Worm (Caenorhabditis elegans) whole organism, L4 larva: ENCODE data around the gene unk-1.

ENCODE experiments used
- D1046.2 ChIP-seq: fragments of 200-800 bp; sonication (Bioruptor generic); IDR thresholded peaks from 2 replicates; pipeline ENCODE4 v1.3.6; 2022; ENCODE audit warnings: missing genetic modification characterization, missing compliant biosample characterization
- F10B5.3 ChIP-seq: sonication (generic microtip); optimal IDR thresholded peaks from 2 replicates; lab custom pipeline; 2016; ENCODE audit warnings: mild to moderate bottlenecking, missing genetic modification characterization, missing compliant biosample characterization
- F26F4.8 ChIP-seq: fragments of 200-800 bp; sonication (Bioruptor generic); conservative IDR thresholded peaks from 2 replicates; pipeline ENCODE4 v1.3.6; 2022; ENCODE audit warnings: missing genetic modification characterization, missing compliant biosample characterization
- F37D6.2 ChIP-seq: sonication (generic microtip); optimal IDR thresholded peaks from 2 replicates; lab custom pipeline; 2016; ENCODE audit warnings: mild to moderate bottlenecking, missing genetic modification characterization, missing compliant biosample characterization
- F44E2.7 ChIP-seq: fragments of 200-800 bp; sonication (Bioruptor generic); IDR thresholded peaks from 2 replicates; pipeline ENCODE4 v2.1.2; 2022; ENCODE audit warnings: missing genetic modification characterization, missing compliant biosample characterization
- R02D3.7 ChIP-seq: fragments of 150-350 bp; sonication (generic microtip); optimal IDR thresholded peaks from 3 replicates; lab custom pipeline; 2014; ENCODE audit warnings: missing biosample characterization, missing genetic modification characterization
- Y48G9A.11 ChIP-seq: fragments of 200-800 bp; sonication (Bioruptor generic); IDR thresholded peaks from 2 replicates; pipeline ENCODE4 v1.3.6; 2022; ENCODE audit warnings: missing genetic modification reagents, missing genetic modification characterization, missing compliant biosample characterization
- Y5F2A.4 ChIP-seq: fragments of 200-800 bp; sonication (Bioruptor generic); optimal IDR thresholded peaks from 2 replicates; lab custom pipeline; 2018; ENCODE audit warnings: mild to moderate bottlenecking, missing genetic modification characterization, missing compliant biosample characterization
- aha-1 ChIP-seq: fragments of 150-350 bp; peaks from one replicate; lab custom pipeline; 2014; ENCODE audit warnings: missing biosample characterization, missing genetic modification characterization
- arid-1 ChIP-seq: fragments of 200-800 bp; sonication (Bioruptor generic); conservative IDR thresholded peaks from 2 replicates; pipeline ENCODE4 v1.3.6; 2022; ENCODE audit warnings: missing genetic modification reagents, missing genetic modification characterization, missing compliant biosample characterization
- ceh-20 ChIP-seq: fragments of 200-800 bp; sonication (Bioruptor generic); IDR thresholded peaks from 2 replicates; pipeline ENCODE4 v1.3.6; 2022; ENCODE audit warnings: missing genetic modification reagents, missing genetic modification characterization, missing compliant biosample characterization
- ceh-62 ChIP-seq: sonication (generic microtip); optimal IDR thresholded peaks from 2 replicates; lab custom pipeline; 2017; ENCODE audit warnings: missing biosample characterization, missing genetic modification characterization
- ces-1 ChIP-seq: fragments of 150-350 bp; sonication (generic microtip); optimal IDR thresholded peaks from 4 replicates; lab custom pipeline; 2014; ENCODE audit warnings: missing biosample characterization, missing genetic modification reagents, missing genetic modification characterization
- cey-2 ChIP-seq: sonication (generic microtip); optimal IDR thresholded peaks from 3 replicates; lab custom pipeline; 2017; ENCODE audit warnings: missing genetic modification characterization, mild to moderate bottlenecking, missing compliant biosample characterization, antibody characterized with exemption, borderline replicate concordance; ENCODE audit not compliant: insufficient read depth
- ctbp-1 ChIP-seq: fragments of 200-800 bp; sonication (Bioruptor generic); IDR thresholded peaks from 2 replicates; pipeline ENCODE4 v1.3.6; 2022; ENCODE audit warnings: missing genetic modification reagents, missing genetic modification characterization, missing compliant biosample characterization
- daf-12 ChIP-seq: fragments of 150-350 bp; optimal IDR thresholded peaks from 2 replicates; lab custom pipeline; 2014; ENCODE audit warnings: missing biosample characterization, missing genetic modification reagents, missing genetic modification characterization
- daf-16 ChIP-seq, 3 experiments: sonication (generic microtip); optimal IDR thresholded peaks; 2 replicates each; lab custom pipeline; 2016 to 2017; ENCODE audit warnings: missing genetic modification characterization in 3 of 3, missing genetic modification reagents in 3 of 3, mild to moderate bottlenecking in 2 of 3, missing compliant biosample characterization in 2 of 3, missing biosample characterization in 1 of 3, moderate library complexity in 1 of 3
- dmd-6 ChIP-seq: fragments of 200-800 bp; sonication (Bioruptor generic); IDR thresholded peaks from 2 replicates; pipeline ENCODE4 v1.3.6; 2022; ENCODE audit warnings: missing genetic modification reagents, missing genetic modification characterization, missing compliant biosample characterization
- egl-27 ChIP-seq: sonication (generic microtip); optimal IDR thresholded peaks from 3 replicates; lab custom pipeline; 2017; ENCODE audit warnings: missing biosample characterization, missing genetic modification reagents, missing genetic modification characterization
- hif-1 ChIP-seq, 2 experiments: sonication (generic microtip); optimal IDR thresholded peaks; 2 replicates each; lab custom pipeline; 2016 to 2017; ENCODE audit warnings: missing compliant biosample characterization in 2 of 2, missing genetic modification characterization in 2 of 2, missing genetic modification reagents in 2 of 2, missing genotype in 2 of 2, mild to moderate bottlenecking in 1 of 2
- hmg-1.1 ChIP-seq: fragments of 200-800 bp; sonication (Bioruptor generic); IDR thresholded peaks from 2 replicates; pipeline ENCODE4 v1.3.6; 2022; ENCODE audit warnings: missing genetic modification reagents, missing genetic modification characterization, missing compliant biosample characterization
- lim-7 ChIP-seq: fragments of 200-800 bp; sonication (Bioruptor generic); IDR thresholded peaks from 2 replicates; pipeline ENCODE4 v1.3.6; 2022; ENCODE audit warnings: missing genetic modification characterization, missing compliant biosample characterization
- lin-1 ChIP-seq: fragments of 200-800 bp; sonication (Bioruptor generic); IDR thresholded peaks from 2 replicates; pipeline ENCODE4 v1.3.6; 2022; ENCODE audit warnings: missing genetic modification reagents, missing genetic modification characterization, missing compliant biosample characterization
- lin-15B ChIP-seq: fragments of 150-350 bp; sonication (generic microtip); optimal IDR thresholded peaks from 3 replicates; lab custom pipeline; 2014; ENCODE audit warnings: missing biosample characterization, missing genetic modification characterization
- lir-3 ChIP-seq: sonication (generic microtip); optimal IDR thresholded peaks from 2 replicates; lab custom pipeline; 2016; ENCODE audit warnings: mild to moderate bottlenecking, missing genetic modification characterization, missing compliant biosample characterization
- madf-9 ChIP-seq: fragments of 200-800 bp; sonication (Bioruptor generic); conservative IDR thresholded peaks from 2 replicates; pipeline ENCODE4 v1.3.6; 2022; ENCODE audit warnings: missing genetic modification reagents, missing genetic modification characterization, missing compliant biosample characterization
- mdl-1 ChIP-seq, 2 experiments: fragments of 150-350 bp in 1 of 2; sonication (generic microtip) in 1 of 2; optimal IDR thresholded peaks; 2 replicates each; lab custom pipeline; 2014 to 2017; ENCODE audit warnings: missing biosample characterization in 2 of 2, missing genetic modification characterization in 2 of 2
- mep-1 ChIP-seq: fragments of 150-350 bp; sonication (generic microtip); optimal IDR thresholded peaks from 3 replicates; lab custom pipeline; 2014; ENCODE audit warnings: missing biosample characterization, missing genetic modification characterization
- nhr-102 ChIP-seq: sonication (generic microtip); optimal IDR thresholded peaks from 2 replicates; lab custom pipeline; 2016; ENCODE audit warnings: mild to moderate bottlenecking, missing genetic modification characterization, moderate library complexity, missing compliant biosample characterization
- nhr-11 ChIP-seq: fragments of 150-350 bp; optimal IDR thresholded peaks from 2 replicates; lab custom pipeline; 2014; ENCODE audit warnings: missing biosample characterization, missing genetic modification characterization
- nhr-25 ChIP-seq: sonication (generic microtip); optimal IDR thresholded peaks from 2 replicates; lab custom pipeline; 2017; ENCODE audit warnings: missing genetic modification characterization, mild to moderate bottlenecking, missing compliant biosample characterization, antibody characterized with exemption, moderate library complexity, borderline replicate concordance; ENCODE audit not compliant: insufficient read depth
- nhr-28 ChIP-seq: fragments of 150-350 bp; optimal IDR thresholded peaks from 2 replicates; lab custom pipeline; 2014; ENCODE audit warnings: missing biosample characterization, missing genetic modification characterization
- nhr-42 ChIP-seq: fragments of 200-800 bp; sonication (Bioruptor generic); IDR thresholded peaks from 2 replicates; pipeline ENCODE4 v1.3.6; 2022; ENCODE audit warnings: missing genetic modification characterization, missing compliant biosample characterization
- nhr-6 ChIP-seq: fragments of 150-350 bp; optimal IDR thresholded peaks from 2 replicates; lab custom pipeline; 2014; ENCODE audit warnings: missing biosample characterization, missing genetic modification characterization
- nhr-76 ChIP-seq: fragments of 150-350 bp; optimal IDR thresholded peaks from 2 replicates; lab custom pipeline; 2014; ENCODE audit warnings: missing biosample characterization, missing genetic modification characterization
- nhr-77 ChIP-seq: fragments of 150-350 bp; optimal IDR thresholded peaks from 2 replicates; lab custom pipeline; 2014; ENCODE audit warnings: missing biosample characterization, missing genetic modification characterization
- pqm-1 ChIP-seq: sonication (generic microtip); optimal IDR thresholded peaks from 2 replicates; lab custom pipeline; 2017; ENCODE audit warnings: missing biosample characterization, missing genetic modification characterization
- rbr-2 ChIP-seq: sonication (generic microtip); optimal IDR thresholded peaks from 2 replicates; lab custom pipeline; 2016; ENCODE audit warnings: missing genotype, missing genetic modification characterization, missing compliant biosample characterization
- saeg-2 ChIP-seq: fragments of 200-800 bp; sonication (Bioruptor generic); IDR thresholded peaks from 2 replicates; pipeline ENCODE4 v1.3.6; 2022; ENCODE audit warnings: missing genetic modification reagents, missing genetic modification characterization, missing compliant biosample characterization
- sdz-12 ChIP-seq: fragments of 200-800 bp; sonication (Bioruptor generic); optimal IDR thresholded peaks from 2 replicates; lab custom pipeline; 2018; ENCODE audit warnings: mild to moderate bottlenecking, missing genetic modification characterization, missing compliant biosample characterization
- set-16 ChIP-seq: fragments of 200-800 bp; sonication (Bioruptor generic); IDR thresholded peaks from 2 replicates; pipeline ENCODE4 v1.3.6; 2022; ENCODE audit warnings: missing genetic modification reagents, missing genetic modification characterization, missing compliant biosample characterization
- snpc-4 ChIP-seq: fragments of 150-350 bp; optimal IDR thresholded peaks from 2 replicates; lab custom pipeline; 2014; ENCODE audit warnings: missing biosample characterization, missing genetic modification characterization
- spr-1 ChIP-seq: sonication (generic microtip); optimal IDR thresholded peaks from 2 replicates; lab custom pipeline; 2016; ENCODE audit warnings: mild to moderate bottlenecking, missing genetic modification characterization, missing compliant biosample characterization
- unc-130 ChIP-seq: sonication (generic microtip); optimal IDR thresholded peaks from 2 replicates; lab custom pipeline; 2016; ENCODE audit warnings: missing genetic modification reagents, missing genetic modification characterization, missing compliant biosample characterization
- unc-62 ChIP-seq, 3 experiments: fragments of 150-350 bp in 1 of 3; sonication (generic microtip); optimal IDR thresholded peaks in 2 of 3; peaks in 1 of 3; 1 replicate in 1 of 3; 2 replicates in 2 of 3; lab custom pipeline; 2014 to 2017; ENCODE audit warnings: missing biosample characterization in 3 of 3, missing genetic modification characterization in 3 of 3, missing genetic modification reagents in 3 of 3, missing genotype in 1 of 3
- vab-7 ChIP-seq: fragments of 200-800 bp; sonication (Bioruptor generic); IDR thresholded peaks from 2 replicates; pipeline ENCODE4 v1.3.6; 2022; ENCODE audit warnings: missing genetic modification reagents, missing genetic modification characterization, missing compliant biosample characterization
- zfp-2 ChIP-seq: sonication (generic microtip); optimal IDR thresholded peaks from 2 replicates; lab custom pipeline; 2016; ENCODE audit warnings: mild to moderate bottlenecking, missing genetic modification characterization, missing compliant biosample characterization
- zfp-3 ChIP-seq: fragments of 200-800 bp; sonication (Bioruptor generic); conservative IDR thresholded peaks from 2 replicates; pipeline ENCODE4 v1.3.6; 2022; ENCODE audit warnings: missing genetic modification reagents, missing genetic modification characterization, missing compliant biosample characterization
- zip-11 ChIP-seq: fragments of 200-800 bp; sonication (Bioruptor generic); IDR thresholded peaks from 2 replicates; pipeline ENCODE4 v1.3.6; 2022; ENCODE audit warnings: missing genetic modification characterization, missing compliant biosample characterization
- zip-2 ChIP-seq: fragments of 150-350 bp; optimal IDR thresholded peaks from 2 replicates; lab custom pipeline; 2014; ENCODE audit warnings: missing biosample characterization, missing genetic modification characterization
- ztf-11 ChIP-seq: fragments of 150-350 bp; optimal IDR thresholded peaks from 2 replicates; lab custom pipeline; 2014; ENCODE audit warnings: missing biosample characterization, missing genetic modification characterization

The unk-1 gene

DNA sequence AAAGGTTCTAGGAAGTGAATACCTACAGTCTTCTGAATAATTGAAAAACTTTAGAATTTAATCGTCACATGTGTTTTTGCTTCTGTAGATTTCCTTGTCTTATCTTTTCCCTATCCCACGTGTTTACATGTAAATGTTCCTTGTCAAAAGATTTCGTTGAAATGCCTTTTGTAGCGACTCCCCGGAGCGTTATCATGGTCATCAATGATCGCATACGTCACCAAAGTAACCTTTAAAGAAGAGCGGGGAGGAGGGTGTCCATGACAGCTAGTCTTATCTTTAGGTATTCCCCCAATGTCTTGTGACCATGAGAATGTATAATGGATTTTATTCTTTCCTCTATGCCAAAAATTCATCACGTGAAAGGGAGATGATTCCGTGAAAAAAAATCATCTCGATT is 27.9 kb upstream of the unk-1 start (continued):
- no peak for TF ChIP-seq hmg-1.1
- no peak for TF ChIP-seq zip-11
- TF ChIP-seq egl-27 (tag; lab: Kevin White, UChicago): no peak
- no peak for TF ChIP-seq Y5F2A.4 (GFP tag; lab: Kevin White, UChicago)
- peak; percentile 71; the same call in 1 of the 2 replicates for TF ChIP-seq saeg-2
- peak; percentile 3 for TF ChIP-seq pqm-1 (tag; lab: Kevin White, UChicago)
- TF ChIP-seq vab-7 (GFP tag; lab: Robert Waterston, UW): no peak
- TF ChIP-seq nhr-6 (tag; lab: Kevin White, UChicago): no peak
- no peak for TF ChIP-seq zfp-2
- peak; percentile 83 for TF ChIP-seq nhr-25 (tag; lab: Kevin White, UChicago)
- peak; percentile 90 for TF ChIP-seq aha-1 (tag; lab: Kevin White, UChicago)
- TF ChIP-seq nhr-11 (tag; lab: Kevin White, UChicago): no peak
- TF ChIP-seq cey-2 (tag; lab: Kevin White, UChicago): no peak
- no peak for TF ChIP-seq F37D6.2 (tag; lab: Kevin White, UChicago)
- peak; percentile 63 to 73 for TF ChIP-seq mdl-1 (tag; optimal IDR thresholded peaks at IDR 0.05; lab: Kevin White, UChicago)
- TF ChIP-seq R02D3.7 (tag; lab: Kevin White, UChicago): no peak
- no peak for TF ChIP-seq lin-15B (tag; lab: Kevin White, UChicago)
- no peak for TF ChIP-seq ceh-62 (tag; lab: Kevin White, UChicago)
- TF ChIP-seq zfp-3: 0 out of 2 replicates have a peak, but pooled peaks have one; percentile 12
- TF ChIP-seq snpc-4 (tag; lab: Kevin White, UChicago): no peak
- TF ChIP-seq mep-1: peak; percentile 59
- TF ChIP-seq daf-16 (GFP tag; optimal IDR thresholded peaks at IDR 0.05; lab: Kevin White, UChicago): peak in 1 of 2 experiments; percentile 58
- peak; percentile 89 for TF ChIP-seq daf-16 (tag; optimal IDR thresholded peaks at IDR 0.05; lab: Kevin White, UChicago)
- TF ChIP-seq Y48G9A.11 (GFP tag; lab: Robert Waterston, UW): no peak
- no peak for TF ChIP-seq madf-9 (GFP tag; lab: Robert Waterston, UW)
- no peak for TF ChIP-seq lir-3 (tag; lab: Kevin White, UChicago)
- no peak for TF ChIP-seq F10B5.3 (tag; lab: Kevin White, UChicago)
- TF ChIP-seq set-16 (GFP tag; lab: Robert Waterston, UW): no peak
- TF ChIP-seq hif-1 (tag; optimal IDR thresholded peaks at IDR 0.05; lab: Kevin White, UChicago): peak in 1 of 2 experiments; percentile 1
- peak; percentile 12 for TF ChIP-seq nhr-77
- no peak for TF ChIP-seq nhr-76
- TF ChIP-seq nhr-102 (tag; lab: Kevin White, UChicago): peak; percentile 87
- no peak for TF ChIP-seq zip-2 (tag; lab: Kevin White, UChicago)
- TF ChIP-seq daf-12 (tag; lab: Kevin White, UChicago): no peak
- no peak for TF ChIP-seq spr-1 (tag; lab: Kevin White, UChicago)
- peak in 1 of 2 experiments; percentile 100 for TF ChIP-seq unc-62 (GFP tag; optimal IDR thresholded peaks at IDR 0.05 in 1 of 2; lab: Kevin White, UChicago)
- TF ChIP-seq unc-62 (tag; optimal IDR thresholded peaks at IDR 0.05; lab: Kevin White, UChicago): no peak
- peak; percentile 59; the same call in 1 of the 2 replicates for TF ChIP-seq lin-1 (GFP tag; lab: Robert Waterston, UW)
- TF ChIP-seq ztf-11 (tag; lab: Kevin White, UChicago): no peak
- no peak for TF ChIP-seq D1046.2 (GFP tag; lab: Robert Waterston, UW)
- TF ChIP-seq unc-130 (GFP tag; lab: Kevin White, UChicago): no peak
- TF ChIP-seq arid-1 (GFP tag; lab: Robert Waterston, UW): no peak
- no peak for TF ChIP-seq nhr-42 (GFP tag; lab: Robert Waterston, UW)
- TF ChIP-seq ceh-20 (GFP tag; lab: Robert Waterston, UW): no peak
- no peak for TF ChIP-seq sdz-12 (GFP tag; lab: Kevin White, UChicago)
- no peak for TF ChIP-seq lim-7 (GFP tag; lab: Robert Waterston, UW)
- TF ChIP-seq rbr-2 (tag; lab: Kevin White, UChicago): no peak
- TF ChIP-seq F44E2.7 (GFP tag; lab: Robert Waterston, UW): no peak
- no peak for TF ChIP-seq F26F4.8 (GFP tag; lab: Robert Waterston, UW)
- TF ChIP-seq ctbp-1 (GFP tag; lab: Robert Waterston, UW): no peak
- peak; percentile 63 for TF ChIP-seq nhr-28 (tag; lab: Kevin White, UChicago)
- TF ChIP-seq dmd-6 (GFP tag; lab: Robert Waterston, UW): peak; percentile 77
- no peak for TF ChIP-seq ces-1 (GFP tag; lab: Kevin White, UChicago)
